Fruit fly (Drosophila melanogaster): Measurements from ENCODE around the gene Akap200.

Gene Akap200

DNA sequence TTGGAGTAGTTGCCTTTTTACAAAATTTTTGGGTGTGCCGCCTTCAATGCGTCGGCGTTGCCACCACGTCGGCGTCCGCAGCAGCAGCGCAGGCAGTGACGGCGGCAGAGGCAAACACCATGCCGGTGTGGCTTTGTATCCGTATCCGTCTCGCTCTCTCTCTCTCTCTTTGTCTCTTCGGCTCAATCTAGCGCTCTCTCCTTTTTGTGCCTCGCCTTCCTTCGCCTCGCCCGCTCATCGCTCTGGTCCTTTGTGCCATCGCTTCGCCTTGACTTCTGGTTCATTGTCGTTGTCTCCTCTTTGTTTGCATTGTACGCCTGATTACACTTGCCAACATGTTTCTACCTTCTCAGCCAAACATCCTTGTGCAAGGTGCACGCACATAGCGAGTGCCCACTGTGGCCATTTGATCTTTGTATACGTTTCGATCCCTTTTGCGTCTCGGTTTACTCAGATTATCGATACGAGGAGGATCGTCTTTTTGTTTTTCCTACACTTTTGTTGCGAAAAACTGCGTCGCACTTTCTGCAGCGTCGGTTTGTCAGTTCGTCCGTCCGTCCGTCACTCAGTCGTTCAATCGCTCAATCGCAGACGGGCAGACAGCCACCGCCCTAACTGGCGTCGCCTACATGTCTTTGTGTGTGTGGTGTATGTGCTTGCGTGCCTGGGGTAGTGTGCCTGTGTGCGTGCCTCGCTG lies 1.0 kb downstream of the Akap200 start (continued):
- no peak for TF ChIP-seq CG3281 (GFP tag; optimal IDR thresholded peaks at IDR 0.05)
- TF ChIP-seq Opbp (GFP tag; IDR thresholded peaks at IDR 0.05; ENCODE audit: partially characterized antibody) = peak; percentile 11; the same call in 1 of the 3 replicates
- no peak for TF ChIP-seq CG4854 (GFP tag; optimal IDR thresholded peaks at IDR 0.05)
- TF ChIP-seq sens (GFP tag) = peak; percentile 72
- TF ChIP-seq CG2889 (GFP tag; IDR thresholded peaks at IDR 0.05) = peak; percentile 78
- TF ChIP-seq nom (GFP tag; optimal IDR thresholded peaks at IDR 0.05) = peak; percentile 83
- TF ChIP-seq chm (GFP tag; IDR thresholded peaks at IDR 0.05) = peak; percentile 47
- TF ChIP-seq zfh2 (GFP tag; optimal IDR thresholded peaks at IDR 0.05) = peak; percentile 2
- peak; percentile 80 for TF ChIP-seq Med (GFP tag)
- no peak for TF ChIP-seq CG9876 (GFP tag; optimal IDR thresholded peaks at IDR 0.05)
- TF ChIP-seq amos (GFP tag; IDR thresholded peaks at IDR 0.05; ENCODE audit: partially characterized antibody) = 0 out of 2 replicates have a peak, but pooled peaks have one; percentile 17
- TF ChIP-seq CG11560 (tag; IDR thresholded peaks at IDR 0.05) = no peak
- TF ChIP-seq sob (GFP tag; IDR thresholded peaks at IDR 0.05) = no peak
- 0 out of 2 replicates have a peak, but pooled peaks have one; percentile 41 for TF ChIP-seq CG32532 (GFP tag; IDR thresholded peaks at IDR 0.05)
- no peak for TF ChIP-seq HHEX (GFP tag; optimal IDR thresholded peaks at IDR 0.05)
- TF ChIP-seq NfI (GFP tag; optimal IDR thresholded peaks at IDR 0.05) = no peak
- no peak for TF ChIP-seq onecut (GFP tag; IDR thresholded peaks at IDR 0.05)
- no peak for TF ChIP-seq CG2129 (GFP tag; IDR thresholded peaks at IDR 0.05; ENCODE audit: partially characterized antibody)
- no peak for TF ChIP-seq B-H1 (GFP tag; IDR thresholded peaks at IDR 0.05)
- TF ChIP-seq dpn (GFP tag; optimal IDR thresholded peaks at IDR 0.05) = peak in 1 of 2 experiments; percentile 1
- peak; percentile 51 for TF ChIP-seq CG10209 (GFP tag; optimal IDR thresholded peaks at IDR 0.05)
- TF ChIP-seq ftz-f1 (GFP tag; optimal IDR thresholded peaks at IDR 0.05) = no peak
- TF ChIP-seq wek (GFP tag; optimal IDR thresholded peaks at IDR 0.05) = peak; percentile 36
- TF ChIP-seq CG2116 (GFP tag; optimal IDR thresholded peaks at IDR 0.05) = peak; percentile 14
- TF ChIP-seq Ptx1 (GFP tag; IDR thresholded peaks at IDR 0.05) = no peak
- TF ChIP-seq lov (optimal IDR thresholded peaks at IDR 0.05) = peak; percentile 96
- TF ChIP-seq lov (GFP tag; IDR thresholded peaks at IDR 0.05) = no peak
- TF ChIP-seq CG18476 (GFP tag; optimal IDR thresholded peaks at IDR 0.05) = no peak
- TF ChIP-seq sr (GFP tag; IDR thresholded peaks at IDR 0.05) = no peak
- TF ChIP-seq tll (GFP tag; optimal IDR thresholded peaks at IDR 0.05) = peak in 1 of 2 experiments; percentile 99
- TF ChIP-seq Hr39 (optimal IDR thresholded peaks at IDR 0.05) = no peak
- 0 out of 3 replicates have a peak, but pooled peaks have one; percentile 30 for TF ChIP-seq dysf (GFP tag; IDR thresholded peaks at IDR 0.05)
- peak; percentile 24 for TF ChIP-seq gro (GFP tag; optimal IDR thresholded peaks at IDR 0.05)
- peak; percentile 36 for TF ChIP-seq CG5245 (GFP tag; optimal IDR thresholded peaks at IDR 0.05)
- no peak for TF ChIP-seq Mes4 (GFP tag; optimal IDR thresholded peaks at IDR 0.05)
- TF ChIP-seq chn (GFP tag; optimal IDR thresholded peaks at IDR 0.05) = peak; percentile 42
- peak; percentile 6 for TF ChIP-seq bab2 (GFP tag; optimal IDR thresholded peaks at IDR 0.05)
- TF ChIP-seq z (GFP tag; IDR thresholded peaks at IDR 0.05) = peak; percentile 70; the same call in 2 of the 3 replicates
- 0 out of 3 replicates have a peak, but pooled peaks have one; percentile 49 for TF ChIP-seq Dbx (GFP tag; IDR thresholded peaks at IDR 0.05)
- TF ChIP-seq CG13287 (GFP tag; IDR thresholded peaks at IDR 0.05; ENCODE audit: partially characterized antibody) = peak; percentile 17; the same call in 1 of the 2 replicates
- peak; percentile 4 for TF ChIP-seq Ets97D (GFP tag; optimal IDR thresholded peaks at IDR 0.05)
- peak; percentile 58 for TF ChIP-seq HLHmδ (GFP tag; optimal IDR thresholded peaks at IDR 0.05)
- peak; percentile 57 for TF ChIP-seq HmgD (GFP tag; optimal IDR thresholded peaks at IDR 0.05)
- peak; percentile 32 for TF ChIP-seq CG15696 (tag; optimal IDR thresholded peaks at IDR 0.05)
- TF ChIP-seq Trl (optimal IDR thresholded peaks at IDR 0.05) = peak; percentile 73 to 90
- TF ChIP-seq Trl (GFP tag; optimal IDR thresholded peaks at IDR 0.05) = peak; percentile 50
- TF ChIP-seq CG15479 (GFP tag; optimal IDR thresholded peaks at IDR 0.05) = peak; percentile 100
- TF ChIP-seq pzg (GFP tag; optimal IDR thresholded peaks at IDR 0.05) = peak; percentile 11
- peak; percentile 94 for TF ChIP-seq grau (tag; optimal IDR thresholded peaks at IDR 0.05)
- TF ChIP-seq CG9932 (GFP tag; IDR thresholded peaks at IDR 0.05) = peak; percentile 31; the same call in 1 of the 2 replicates

Data from whole organism, embryonic.